Fruit fly (Drosophila melanogaster): ENCODE data around the gene 5-HT2A.

The 5-HT2A gene

DNA sequence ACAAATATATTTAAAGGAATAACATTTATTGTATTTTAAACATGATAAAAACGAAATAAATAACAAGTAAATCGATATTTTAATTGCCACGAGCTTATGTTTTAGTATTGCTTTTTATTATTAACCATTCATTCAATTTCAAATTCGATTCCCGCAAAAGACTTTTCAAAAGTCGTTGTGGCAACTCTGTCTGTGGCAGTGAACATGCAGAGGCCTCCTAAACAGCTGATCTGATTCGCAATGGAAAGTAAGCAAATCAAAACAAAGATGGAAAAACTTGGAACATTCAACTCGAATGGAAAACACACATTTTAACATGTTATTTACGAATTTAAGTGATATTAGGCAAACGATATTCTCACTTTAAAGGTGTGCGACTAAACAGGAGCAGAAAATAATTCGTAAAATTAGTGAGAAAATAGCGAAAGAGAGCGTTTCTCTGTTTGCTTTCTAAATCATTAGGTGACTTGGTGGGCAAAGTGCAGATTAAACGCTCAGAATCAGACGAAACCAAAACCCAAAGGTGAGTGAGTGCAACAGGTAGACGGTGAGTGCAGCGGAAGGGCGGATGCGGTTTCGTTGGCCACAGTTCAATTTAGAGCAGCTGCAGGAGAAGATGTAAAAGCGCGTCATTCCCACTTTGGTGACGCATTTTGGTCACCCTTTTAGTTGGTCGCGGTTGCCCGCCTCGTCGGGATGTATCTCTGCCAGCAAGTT lies 42.0 kb downstream of the 5-HT2A start, which contains the start of gene spartin (continued):
- no peak; the same call in 1 of the 2 replicates for TF ChIP-seq Bgb (GFP tag; IDR thresholded peaks at IDR 0.05; ENCODE audit: partially characterized antibody)
- TF ChIP-seq luna (GFP tag; optimal IDR thresholded peaks at IDR 0.05) = no peak
- peak; percentile 19 for TF ChIP-seq ind (GFP tag; optimal IDR thresholded peaks at IDR 0.05)
- peak; percentile 9 for TF ChIP-seq chn (GFP tag; optimal IDR thresholded peaks at IDR 0.05)
- peak; percentile 45 for TF ChIP-seq Xbp1 (GFP tag; optimal IDR thresholded peaks at IDR 0.05)
- TF ChIP-seq seq (GFP tag; IDR thresholded peaks at IDR 0.05) = no peak
- peak; percentile 17 for TF ChIP-seq sug (tag; optimal IDR thresholded peaks at IDR 0.05)
- TF ChIP-seq bab2 (GFP tag; optimal IDR thresholded peaks at IDR 0.05) = peak; percentile 29
- peak; percentile 14 for TF ChIP-seq HmgD (GFP tag; optimal IDR thresholded peaks at IDR 0.05)
- TF ChIP-seq sob (GFP tag; IDR thresholded peaks at IDR 0.05) = peak; percentile 39; the same call in 1 of the 2 replicates
- TF ChIP-seq phol (tag; optimal IDR thresholded peaks at IDR 0.05) = peak; percentile 31
- TF ChIP-seq MTF-1 (GFP tag; optimal IDR thresholded peaks at IDR 0.05; ENCODE audit: borderline replicate concordance) = no peak
- peak; percentile 40 for TF ChIP-seq ems (GFP tag; optimal IDR thresholded peaks at IDR 0.05)
- peak; percentile 44; the same call in 1 of the 2 replicates for TF ChIP-seq MBD-R2 (GFP tag; IDR thresholded peaks at IDR 0.05)
- TF ChIP-seq CG32532 (GFP tag; IDR thresholded peaks at IDR 0.05) = peak; percentile 36; the same call in 1 of the 2 replicates
- TF ChIP-seq Blimp-1 (GFP tag; optimal IDR thresholded peaks at IDR 0.05) = peak; percentile 59
- TF ChIP-seq CG6791 (GFP tag; IDR thresholded peaks at IDR 0.05; ENCODE audit: partially characterized antibody) = 0 out of 3 replicates have a peak, but pooled peaks have one; percentile 27
- no peak for TF ChIP-seq mam (GFP tag; optimal IDR thresholded peaks at IDR 0.05)
- peak; percentile 4 for TF ChIP-seq Hr3 (GFP tag; optimal IDR thresholded peaks at IDR 0.05)
- TF ChIP-seq Dad (GFP tag; optimal IDR thresholded peaks at IDR 0.05) = peak; percentile 8
- TF ChIP-seq crp (GFP tag; optimal IDR thresholded peaks at IDR 0.05) = peak; percentile 51 to 92
- peak; percentile 46; the same call in 1 of the 2 replicates for TF ChIP-seq Rfx (GFP tag; IDR thresholded peaks at IDR 0.05)
- peak; percentile 13 for TF ChIP-seq CG18262 (tag; optimal IDR thresholded peaks at IDR 0.05)
- peak; percentile 58 for TF ChIP-seq vvl (GFP tag; IDR thresholded peaks at IDR 0.05)
- TF ChIP-seq NfI (GFP tag; optimal IDR thresholded peaks at IDR 0.05) = peak; percentile 25
- no peak for TF ChIP-seq CG12071 (GFP tag; optimal IDR thresholded peaks at IDR 0.05)
- peak; percentile 19 for TF ChIP-seq CG9609 (GFP tag; optimal IDR thresholded peaks at IDR 0.05)
- peak; percentile 50; the same call in 1 of the 2 replicates for TF ChIP-seq sna (GFP tag; IDR thresholded peaks at IDR 0.05; ENCODE audit: partially characterized antibody)
- TF ChIP-seq stwl (tag; optimal IDR thresholded peaks at IDR 0.05) = peak; percentile 98
- TF ChIP-seq lbe (GFP tag; optimal IDR thresholded peaks at IDR 0.05) = peak; percentile 48
- TF ChIP-seq Fer3 (tag; optimal IDR thresholded peaks at IDR 0.05) = no peak
- 0 out of 2 replicates have a peak, but pooled peaks have one; percentile 4 for TF ChIP-seq NFAT (GFP tag; IDR thresholded peaks at IDR 0.05)
- peak; percentile 64 for TF ChIP-seq lilli (GFP tag; optimal IDR thresholded peaks at IDR 0.05)
- TF ChIP-seq kay (GFP tag; optimal IDR thresholded peaks at IDR 0.05) = no peak
- peak; percentile 40 for TF ChIP-seq CG30403 (GFP tag; optimal IDR thresholded peaks at IDR 0.05)
- TF ChIP-seq HmgZ (tag; optimal IDR thresholded peaks at IDR 0.05) = peak; percentile 28
- no peak for TF ChIP-seq CG4328 (GFP tag; optimal IDR thresholded peaks at IDR 0.05)
- TF ChIP-seq HLH54F (GFP tag; optimal IDR thresholded peaks at IDR 0.05) = peak; percentile 25
- TF ChIP-seq CG17359 (tag; optimal IDR thresholded peaks at IDR 0.05) = no peak
- TF ChIP-seq Nf-YC (tag; optimal IDR thresholded peaks at IDR 0.05) = peak; percentile 14
- TF ChIP-seq PHDP (tag; optimal IDR thresholded peaks at IDR 0.05) = peak; percentile 14
- peak; percentile 8 for TF ChIP-seq BEAF-32 (GFP tag; optimal IDR thresholded peaks at IDR 0.05)
- no peak for TF ChIP-seq pros (GFP tag; optimal IDR thresholded peaks at IDR 0.05)
- TF ChIP-seq BtbVII (GFP tag; optimal IDR thresholded peaks at IDR 0.05) = no peak
- TF ChIP-seq nom (GFP tag; optimal IDR thresholded peaks at IDR 0.05) = peak; percentile 26
- no peak for TF ChIP-seq ap (GFP tag; IDR thresholded peaks at IDR 0.05)
- peak; percentile 20 for TF ChIP-seq nmo (GFP tag; optimal IDR thresholded peaks at IDR 0.05)
- TF ChIP-seq CG2712 (tag; optimal IDR thresholded peaks at IDR 0.05) = peak; percentile 28
